Fruit fly (Drosophila melanogaster) whole organism, embryonic: ENCODE data around the gene CG3841.

Source experiments
- Ada2b ChIP-seq: fragments of 200-800 bp; sonication (Bioruptor generic); IDR thresholded peaks from 2 replicates; pipeline ENCODE4 v1.3.6; 2022; ENCODE audit warnings: missing biosample characterization, missing genetic modification characterization
- Awh ChIP-seq: fragments of 200-800 bp; sonication (Bioruptor generic); IDR thresholded peaks from 2 replicates; pipeline ENCODE4, ENCODE4 v1.3.6; 2022; ENCODE audit warnings: missing biosample characterization, missing genetic modification characterization
- CG10462 ChIP-seq: fragments of 200-800 bp; sonication (Bioruptor generic); optimal IDR thresholded peaks from 2 replicates; lab custom pipeline; 2016; ENCODE audit warnings: missing biosample characterization, missing genetic modification characterization
- CG11085 ChIP-seq: fragments of 200-800 bp; sonication (Bioruptor generic); IDR thresholded peaks from 2 replicates; pipeline ENCODE4 v1.3.6; 2022; ENCODE audit warnings: missing biosample characterization, missing genetic modification characterization
- CG12236 ChIP-seq: fragments of 200-800 bp; sonication (Bioruptor generic); optimal IDR thresholded peaks from 2 replicates; lab custom pipeline; 2016; ENCODE audit warnings: missing biosample characterization, missing genetic modification characterization
- CG12391 ChIP-seq: fragments of 200-800 bp; sonication (Bioruptor generic); optimal IDR thresholded peaks from 3 replicates; lab custom pipeline; 2018; ENCODE audit warnings: missing biosample characterization, mild to moderate bottlenecking, missing genetic modification characterization, moderate library complexity
- CG13894 ChIP-seq: fragments of 200-800 bp; sonication (Bioruptor generic); optimal IDR thresholded peaks from 3 replicates; lab custom pipeline; 2018; ENCODE audit warnings: missing biosample characterization, mild to moderate bottlenecking, missing genetic modification characterization, moderate library complexity
- CG14050 ChIP-seq: fragments of 200-800 bp; sonication (Bioruptor generic); IDR thresholded peaks from 3 replicates; pipeline ENCODE4 v1.3.6; 2022; ENCODE audit warnings: missing biosample characterization, missing genetic modification characterization
- CG15011 ChIP-seq: fragments of 200-800 bp; sonication (Bioruptor generic); optimal IDR thresholded peaks from 3 replicates; lab custom pipeline; 2018; ENCODE audit warnings: missing biosample characterization, mild to moderate bottlenecking, missing genetic modification characterization
- CG17186 ChIP-seq: fragments of 200-800 bp; sonication (Bioruptor generic); optimal IDR thresholded peaks from 3 replicates; lab custom pipeline; 2017; ENCODE audit warnings: missing biosample characterization, missing genetic modification reagents, missing genetic modification characterization
- CG17359 ChIP-seq: fragments of 200-800 bp; sonication (Bioruptor generic); optimal IDR thresholded peaks from 3 replicates; lab custom pipeline; 2018; ENCODE audit warnings: missing biosample characterization, mild to moderate bottlenecking, missing genetic modification characterization, moderate library complexity
- CG18476 ChIP-seq: fragments of 200-800 bp; sonication (Bioruptor generic); optimal IDR thresholded peaks from 2 replicates; lab custom pipeline; 2016; ENCODE audit warnings: missing biosample characterization, mild to moderate bottlenecking, missing genetic modification characterization
- CG2120 ChIP-seq: fragments of 200-800 bp; sonication (Bioruptor generic); optimal IDR thresholded peaks from 3 replicates; lab custom pipeline; 2016; ENCODE audit warnings: missing biosample characterization, missing genetic modification characterization
- CG3065 ChIP-seq: fragments of 200-800 bp; sonication (Bioruptor generic); optimal IDR thresholded peaks from 2 replicates; lab custom pipeline; 2016; ENCODE audit warnings: missing biosample characterization, missing genetic modification characterization
- CG3163 ChIP-seq: fragments of 200-800 bp; sonication (Bioruptor generic); optimal IDR thresholded peaks from 3 replicates; lab custom pipeline; 2016; ENCODE audit warnings: missing biosample characterization, missing genetic modification characterization
- CG3281 ChIP-seq: fragments of 200-800 bp; sonication (Bioruptor generic); optimal IDR thresholded peaks from 3 replicates; lab custom pipeline; 2017; ENCODE audit warnings: missing biosample characterization, mild to moderate bottlenecking, missing genetic modification characterization
- CG4328 ChIP-seq: fragments of 200-800 bp; sonication (Bioruptor generic); optimal IDR thresholded peaks from 3 replicates; lab custom pipeline; 2017; ENCODE audit warnings: missing biosample characterization, missing genetic modification reagents, missing genetic modification characterization
- CG4617 ChIP-seq: fragments of 200-800 bp; sonication (Bioruptor generic); optimal IDR thresholded peaks from 3 replicates; lab custom pipeline; 2016; ENCODE audit warnings: missing biosample characterization, missing genetic modification characterization, borderline replicate concordance
- CG4730 ChIP-seq: fragments of 200-800 bp; sonication (Bioruptor generic); IDR thresholded peaks from 2 replicates; pipeline ENCODE4 v1.3.6; 2022; ENCODE audit warnings: missing biosample characterization, missing genetic modification characterization
- CG4820 ChIP-seq: fragments of 200-800 bp; sonication (Bioruptor generic); optimal IDR thresholded peaks from 3 replicates; lab custom pipeline; 2016; ENCODE audit warnings: missing biosample characterization, missing genetic modification characterization
- CG5245 ChIP-seq: fragments of 200-800 bp; sonication (Bioruptor generic); optimal IDR thresholded peaks from 3 replicates; lab custom pipeline; 2016; ENCODE audit warnings: missing biosample characterization, missing genetic modification characterization
- CG6254 ChIP-seq: fragments of 200-800 bp; sonication (Bioruptor generic); optimal IDR thresholded peaks from 3 replicates; lab custom pipeline; 2017; ENCODE audit warnings: mild to moderate bottlenecking, missing biosample characterization, missing genetic modification reagents, missing genetic modification characterization
- CG6272 ChIP-seq: fragments of 200-800 bp; sonication (Bioruptor generic); IDR thresholded peaks from 2 replicates; pipeline ENCODE4 v1.3.6; 2022; ENCODE audit warnings: missing biosample characterization, missing genetic modification characterization
- CG6689 ChIP-seq: fragments of 200-800 bp; sonication (Bioruptor generic); IDR thresholded peaks from 2 replicates; pipeline ENCODE4 v1.3.6; 2022; ENCODE audit warnings: missing biosample characterization, missing genetic modification characterization
- CG7745 ChIP-seq: fragments of 200-800 bp; sonication (Bioruptor generic); optimal IDR thresholded peaks from 2 replicates; lab custom pipeline; 2018; ENCODE audit warnings: missing biosample characterization, mild to moderate bottlenecking, missing genetic modification characterization, moderate library complexity
- CG8478 ChIP-seq: fragments of >200 bp; optimal IDR thresholded peaks from 2 replicates; lab custom pipeline; 2018
- Dek ChIP-seq: fragments of 200-800 bp; sonication (Bioruptor generic); optimal IDR thresholded peaks from 3 replicates; lab custom pipeline; 2019; ENCODE audit warnings: missing biosample characterization, mild to moderate bottlenecking, missing genetic modification characterization, moderate library complexity
- E2f2 ChIP-seq: fragments of 200-800 bp; sonication (Bioruptor generic); IDR thresholded peaks from 2 replicates; pipeline ENCODE4 v1.3.6; 2022; ENCODE audit warnings: missing biosample characterization, missing genetic modification characterization
- HLH54F ChIP-seq: fragments of 200-800 bp; sonication (Bioruptor generic); optimal IDR thresholded peaks from 3 replicates; lab custom pipeline; 2016; ENCODE audit warnings: missing biosample characterization, missing genetic modification characterization
- Hr78 ChIP-seq, 2 experiments: fragments of 200-800 bp in 1 of 2; fragments of >200 bp in 1 of 2; sonication (Bioruptor generic) in 1 of 2; optimal IDR thresholded peaks; 2 replicates each; lab custom pipeline; 2017 to 2019; ENCODE audit warnings: missing biosample characterization in 2 of 2, missing genetic modification characterization in 2 of 2, mild to moderate bottlenecking in 1 of 2, moderate library complexity in 1 of 2
- Jarid2 ChIP-seq: fragments of 200-800 bp; sonication (Bioruptor generic); optimal IDR thresholded peaks from 3 replicates; lab custom pipeline; 2017; ENCODE audit warnings: mild to moderate bottlenecking, missing biosample characterization, missing genetic modification reagents, missing genetic modification characterization
- Max ChIP-seq: fragments of 200-800 bp; sonication (Bioruptor generic); optimal IDR thresholded peaks from 2 replicates; lab custom pipeline; 2016; ENCODE audit warnings: missing biosample characterization, mild to moderate bottlenecking, missing genetic modification characterization
- NK7.1 ChIP-seq: fragments of 200-800 bp; sonication (Bioruptor generic); optimal IDR thresholded peaks from 3 replicates; lab custom pipeline; 2016; ENCODE audit warnings: missing biosample characterization, missing genetic modification characterization
- Side ChIP-seq: fragments of 200-800 bp; sonication (Bioruptor generic); optimal IDR thresholded peaks from 2 replicates; lab custom pipeline; 2016; ENCODE audit warnings: missing biosample characterization, missing genetic modification characterization
- Sin3A ChIP-seq: fragments of >200 bp; optimal IDR thresholded peaks from 2 replicates; lab custom pipeline; 2018
- aop ChIP-seq: fragments of 200-800 bp; sonication (Bioruptor generic); IDR thresholded peaks from 2 replicates; pipeline ENCODE4 v1.3.6; 2022; ENCODE audit warnings: missing biosample characterization, missing genetic modification characterization
- cg ChIP-seq: fragments of 200-800 bp; sonication (Bioruptor generic); optimal IDR thresholded peaks from 3 replicates; lab custom pipeline; 2019; ENCODE audit warnings: missing biosample characterization, mild to moderate bottlenecking, missing genetic modification characterization, moderate library complexity
- chn ChIP-seq: fragments of 200-800 bp; sonication (Bioruptor generic); optimal IDR thresholded peaks from 2 replicates; lab custom pipeline; 2016; ENCODE audit warnings: missing biosample characterization, missing genetic modification characterization
- crc ChIP-seq: fragments of 200-800 bp; sonication (Bioruptor generic); optimal IDR thresholded peaks from 2 replicates; lab custom pipeline; 2016; ENCODE audit warnings: missing biosample characterization, missing genetic modification characterization
- crp ChIP-seq, 2 experiments: fragments of 200-800 bp; sonication (Bioruptor generic); optimal IDR thresholded peaks; 2 replicates in 1 of 2; 3 replicates in 1 of 2; lab custom pipeline; 2017; ENCODE audit warnings: missing biosample characterization in 2 of 2, missing genetic modification characterization in 2 of 2, mild to moderate bottlenecking in 1 of 2, moderate library complexity in 1 of 2
- fd102C ChIP-seq: fragments of 200-800 bp; sonication (Bioruptor generic); optimal IDR thresholded peaks from 2 replicates; lab custom pipeline; 2018; ENCODE audit warnings: missing biosample characterization, mild to moderate bottlenecking, missing genetic modification characterization, moderate library complexity
- fru ChIP-seq: fragments of >200 bp; optimal IDR thresholded peaks from 2 replicates; lab custom pipeline; 2017
- gcm ChIP-seq: fragments of 200-800 bp; sonication (Bioruptor generic); optimal IDR thresholded peaks from 2 replicates; lab custom pipeline; 2019; ENCODE audit warnings: missing biosample characterization, mild to moderate bottlenecking, missing genetic modification characterization, moderate library complexity
- h ChIP-seq: fragments of >200 bp; optimal IDR thresholded peaks from 2 replicates; lab custom pipeline; 2017
- inv ChIP-seq: fragments of 200-800 bp; sonication (Bioruptor generic); IDR thresholded peaks from 2 replicates; pipeline ENCODE4 v1.3.6; 2022; ENCODE audit warnings: missing biosample characterization, missing genetic modification characterization; ENCODE audit not compliant: partially characterized antibody
- kni ChIP-seq: fragments of 200-800 bp; sonication (Bioruptor generic); optimal IDR thresholded peaks from 3 replicates; lab custom pipeline; 2017; ENCODE audit warnings: mild to moderate bottlenecking, missing biosample characterization, missing genetic modification reagents, missing genetic modification characterization
- knrl ChIP-seq: fragments of 200-800 bp; sonication (Bioruptor generic); IDR thresholded peaks from 3 replicates; pipeline ENCODE4 v1.3.6; 2022; ENCODE audit warnings: missing biosample characterization, missing genetic modification characterization; ENCODE audit not compliant: partially characterized antibody
- lola ChIP-seq, 3 experiments: fragments of >200 bp in 2 of 3; fragments of 200-800 bp in 1 of 3; sonication (Bioruptor generic) in 1 of 3; optimal IDR thresholded peaks; 2 replicates each; lab custom pipeline; 2017 to 2019; ENCODE audit warnings: missing biosample characterization in 3 of 3, missing genetic modification characterization in 3 of 3, mild to moderate bottlenecking in 1 of 3, moderate library complexity in 1 of 3
- onecut ChIP-seq: fragments of 200-800 bp; sonication (Bioruptor generic); IDR thresholded peaks from 2 replicates; pipeline ENCODE4 v1.3.6; 2022; ENCODE audit warnings: missing biosample characterization, missing genetic modification characterization
- wek ChIP-seq: fragments of 200-800 bp; sonication (Bioruptor generic); optimal IDR thresholded peaks from 3 replicates; lab custom pipeline; 2018; ENCODE audit warnings: missing biosample characterization, mild to moderate bottlenecking, missing genetic modification characterization, moderate library complexity
- wor ChIP-seq: fragments of 200-800 bp; sonication (Bioruptor generic); IDR thresholded peaks from 2 replicates; pipeline ENCODE4 v1.3.6; 2022; ENCODE audit warnings: missing biosample characterization, missing genetic modification characterization
- zf30C ChIP-seq: fragments of 200-800 bp; sonication (Bioruptor generic); optimal IDR thresholded peaks from 3 replicates; lab custom pipeline; 2018; ENCODE audit warnings: missing biosample characterization, mild to moderate bottlenecking, missing genetic modification characterization

Gene CG3841

DNA sequence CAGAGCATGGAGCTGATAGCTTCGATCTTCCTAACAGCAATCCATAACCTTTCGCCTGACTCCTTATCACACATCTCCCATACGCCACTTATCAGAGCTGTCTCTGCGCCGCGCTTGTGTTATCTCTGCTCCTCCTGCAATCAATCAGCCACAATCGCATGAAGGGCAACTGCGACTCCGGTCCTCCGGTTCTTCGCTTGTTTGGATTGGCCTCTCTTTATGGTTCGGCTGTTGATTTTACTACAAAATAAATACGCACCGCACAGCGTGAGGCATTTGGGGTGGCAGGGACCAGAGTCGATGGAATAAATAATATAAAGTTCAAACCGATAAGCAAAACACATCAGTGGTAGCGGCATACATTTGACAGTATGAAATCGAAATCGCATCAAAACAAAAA lies 43.8 kb downstream of the CG3841 start (continued):
- peak; percentile 78 for TF ChIP-seq gcm (GFP tag; lab: Kevin White, UChicago)
- peak; percentile 75 for TF ChIP-seq CG6254 (GFP tag; lab: Kevin White, UChicago)
- no peak for TF ChIP-seq CG2120 (GFP tag; lab: Kevin White, UChicago)
- peak; percentile 81 for TF ChIP-seq fd102C
- peak in 1 of 3 experiments; percentile 67 for TF ChIP-seq lola (GFP tag; optimal IDR thresholded peaks at IDR 0.05; lab: Kevin White, UChicago)
- TF ChIP-seq inv, result no peak
- no peak for TF ChIP-seq fru (lab: Kevin White, UChicago)
- peak; percentile 25 for TF ChIP-seq CG10462 (GFP tag; lab: Kevin White, UChicago)
- TF ChIP-seq onecut (GFP tag; lab: Robert Waterston, UW), result peak; percentile 78
- TF ChIP-seq CG13894, result no peak
- TF ChIP-seq wek (GFP tag; lab: Kevin White, UChicago), result peak; percentile 57
- no peak for TF ChIP-seq knrl
- no peak for TF ChIP-seq Sin3A (lab: Kevin White, UChicago)
- TF ChIP-seq kni (GFP tag; lab: Kevin White, UChicago), result peak; percentile 86
- TF ChIP-seq CG3281 (GFP tag; lab: Kevin White, UChicago), result no peak
- TF ChIP-seq CG17186, result peak; percentile 11
- no peak for TF ChIP-seq Dek (tag; lab: Kevin White, UChicago)
- TF ChIP-seq CG4730 (GFP tag; lab: Robert Waterston, UW), result peak; percentile 45; the same call in 1 of the 2 replicates
- no peak for TF ChIP-seq HLH54F (GFP tag; lab: Kevin White, UChicago)
- no peak for TF ChIP-seq crc (GFP tag; lab: Kevin White, UChicago)
- TF ChIP-seq Hr78 (GFP tag; optimal IDR thresholded peaks at IDR 0.05; lab: Kevin White, UChicago), result peak in 1 of 2 experiments; percentile 26
- TF ChIP-seq Ada2b (GFP tag; lab: Robert Waterston, UW), result no peak
- TF ChIP-seq CG12391 (tag; lab: Kevin White, UChicago), result peak; percentile 13
- TF ChIP-seq CG3065 (GFP tag; lab: Kevin White, UChicago), result peak; percentile 14
- TF ChIP-seq NK7.1, result peak; percentile 71
- peak; percentile 59 for TF ChIP-seq CG12236 (GFP tag; lab: Kevin White, UChicago)
- TF ChIP-seq Jarid2 (GFP tag; lab: Kevin White, UChicago), result peak; percentile 34
- peak; percentile 34 for TF ChIP-seq CG5245 (GFP tag; lab: Kevin White, UChicago)
- TF ChIP-seq CG6689, result peak; percentile 59
- no peak for TF ChIP-seq CG8478 (lab: Kevin White, UChicago)
- TF ChIP-seq CG4820 (GFP tag; lab: Kevin White, UChicago), result peak; percentile 30
- peak; percentile 40 for TF ChIP-seq chn
- TF ChIP-seq CG17359 (tag; lab: Kevin White, UChicago), result peak; percentile 71
- TF ChIP-seq aop (GFP tag; lab: Robert Waterston, UW), result no peak
- peak; percentile 42 for TF ChIP-seq Max (GFP tag; lab: Kevin White, UChicago)
- peak; percentile 33; the same call in 1 of the 2 replicates for TF ChIP-seq CG11085 (GFP tag; lab: Robert Waterston, UW)
- no peak for TF ChIP-seq wor (GFP tag; lab: Robert Waterston, UW)
- 0 out of 3 replicates have a peak, but pooled peaks have one; percentile 16 for TF ChIP-seq CG14050 (GFP tag; lab: Robert Waterston, UW)
- no peak for TF ChIP-seq CG3163 (GFP tag; lab: Kevin White, UChicago)
- peak; percentile 82 for TF ChIP-seq CG7745 (tag; lab: Kevin White, UChicago)
- no peak for TF ChIP-seq CG6272 (GFP tag; lab: Robert Waterston, UW)
- TF ChIP-seq cg, result no peak
- TF ChIP-seq CG18476, result peak; percentile 56
- TF ChIP-seq E2f2 (GFP tag; lab: Robert Waterston, UW), result peak; percentile 14
- TF ChIP-seq h, result no peak
- TF ChIP-seq CG15011 (GFP tag; lab: Kevin White, UChicago), result peak; percentile 65
- TF ChIP-seq crp (GFP tag; optimal IDR thresholded peaks at IDR 0.05; lab: Kevin White, UChicago), result no peak
- peak; percentile 62 for TF ChIP-seq CG4328 (GFP tag; lab: Kevin White, UChicago)
- no peak for TF ChIP-seq CG4617 (GFP tag; lab: Kevin White, UChicago)
- TF ChIP-seq zf30C (GFP tag; lab: Kevin White, UChicago), result no peak
- TF ChIP-seq Awh (GFP tag; lab: Robert Waterston, UW), result peak; percentile 84
- peak; percentile 75 for TF ChIP-seq Side (GFP tag; lab: Kevin White, UChicago)
